Worm (Caenorhabditis elegans) whole organism, late embryonic: ENCODE data around the gene rpl-21.

ENCODE experiments used
- C08G9.2 ChIP-seq: sonication (generic microtip); optimal IDR thresholded peaks from 2 replicates; lab custom pipeline; 2016; ENCODE audit warnings: mild to moderate bottlenecking, missing genetic modification characterization, moderate library complexity, missing compliant biosample characterization
- C38D4.7 ChIP-seq: fragments of 200-800 bp; sonication (Bioruptor generic); optimal IDR thresholded peaks from 2 replicates; lab custom pipeline; 2018; ENCODE audit warnings: mild to moderate bottlenecking, missing genetic modification characterization, moderate library complexity, missing compliant biosample characterization
- F13H6.1 ChIP-seq: sonication (generic microtip); optimal IDR thresholded peaks from 2 replicates; lab custom pipeline; 2016; ENCODE audit warnings: missing genetic modification characterization, missing compliant biosample characterization
- K02D7.2 ChIP-seq: sonication (generic microtip); optimal IDR thresholded peaks from 2 replicates; lab custom pipeline; 2017; ENCODE audit warnings: mild to moderate bottlenecking, missing genetic modification characterization, missing compliant biosample characterization
- K09A11.1 ChIP-seq: sonication (generic microtip); optimal IDR thresholded peaks from 2 replicates; lab custom pipeline; 2017; ENCODE audit warnings: antibody characterized with exemption, mild to moderate bottlenecking, missing genetic modification characterization, missing compliant biosample characterization; ENCODE audit not compliant: insufficient read depth
- T23F11.4 ChIP-seq: fragments of 200-800 bp; sonication (Bioruptor generic); optimal IDR thresholded peaks from 2 replicates; lab custom pipeline; 2018; ENCODE audit warnings: mild to moderate bottlenecking, missing genetic modification characterization, missing compliant biosample characterization
- ahr-1 ChIP-seq: sonication (generic microtip); optimal IDR thresholded peaks from 2 replicates; lab custom pipeline; 2016; ENCODE audit warnings: missing genetic modification characterization, missing compliant biosample characterization
- ama-1 ChIP-seq: fragments of 150-350 bp; optimal IDR thresholded peaks from 2 replicates; lab custom pipeline; 2014
- ceh-14 ChIP-seq: sonication (generic microtip); optimal IDR thresholded peaks from 2 replicates; lab custom pipeline; 2016; ENCODE audit warnings: missing genotype, missing genetic modification characterization, missing compliant biosample characterization
- ceh-18 ChIP-seq: sonication (generic microtip); optimal IDR thresholded peaks from 2 replicates; lab custom pipeline; 2016; ENCODE audit warnings: missing genetic modification characterization, missing compliant biosample characterization
- ceh-19 ChIP-seq: fragments of 200-800 bp; sonication (Bioruptor generic); optimal IDR thresholded peaks from 2 replicates; lab custom pipeline; 2018; ENCODE audit warnings: mild to moderate bottlenecking, missing genetic modification characterization, missing compliant biosample characterization
- ceh-2 ChIP-seq: sonication (generic microtip); optimal IDR thresholded peaks from 2 replicates; lab custom pipeline; 2016; ENCODE audit warnings: missing genotype, missing genetic modification characterization, missing compliant biosample characterization
- ceh-30 ChIP-seq: fragments of 150-350 bp; optimal IDR thresholded peaks from 2 replicates; lab custom pipeline; 2014; ENCODE audit warnings: missing biosample characterization, missing genetic modification characterization
- ceh-31 ChIP-seq: sonication (generic microtip); optimal IDR thresholded peaks from 2 replicates; lab custom pipeline; 2016; ENCODE audit warnings: missing genetic modification characterization, missing compliant biosample characterization
- ceh-6 ChIP-seq: fragments of 200-800 bp; sonication (Bioruptor generic); optimal IDR thresholded peaks from 2 replicates; lab custom pipeline; 2018; ENCODE audit warnings: mild to moderate bottlenecking, missing genetic modification characterization, missing compliant biosample characterization
- ceh-9 ChIP-seq: sonication (generic microtip); optimal IDR thresholded peaks from 2 replicates; lab custom pipeline; 2016; ENCODE audit warnings: mild to moderate bottlenecking, missing genetic modification characterization, inconsistent platforms, missing compliant biosample characterization
- che-1 ChIP-seq: sonication (generic microtip); optimal IDR thresholded peaks from 2 replicates; lab custom pipeline; 2016; ENCODE audit warnings: mild to moderate bottlenecking, missing genetic modification characterization, missing compliant biosample characterization
- dve-1 ChIP-seq: sonication (generic microtip); optimal IDR thresholded peaks from 2 replicates; lab custom pipeline; 2017; ENCODE audit warnings: antibody characterized with exemption, mild to moderate bottlenecking, missing genetic modification characterization, missing compliant biosample characterization
- elt-2 ChIP-seq: sonication (generic microtip); optimal IDR thresholded peaks from 2 replicates; lab custom pipeline; 2016; ENCODE audit warnings: missing genetic modification reagents, missing genetic modification characterization, missing compliant biosample characterization
- ets-4 ChIP-seq: sonication (generic microtip); optimal IDR thresholded peaks from 2 replicates; lab custom pipeline; 2016; ENCODE audit warnings: missing genetic modification characterization, missing compliant biosample characterization
- eyg-1 ChIP-seq: sonication (generic microtip); optimal IDR thresholded peaks from 2 replicates; lab custom pipeline; 2016; ENCODE audit warnings: missing genotype, missing genetic modification characterization, missing compliant biosample characterization
- fax-1 ChIP-seq: sonication (generic microtip); optimal IDR thresholded peaks from 2 replicates; lab custom pipeline; 2016; ENCODE audit warnings: missing genotype, missing genetic modification characterization, missing compliant biosample characterization
- fkh-10 ChIP-seq: fragments of 150-350 bp; optimal IDR thresholded peaks from 2 replicates; lab custom pipeline; 2014; ENCODE audit warnings: missing biosample characterization, missing genetic modification reagents, missing genetic modification characterization
- fkh-6 ChIP-seq: sonication (generic microtip); optimal IDR thresholded peaks from 2 replicates; lab custom pipeline; 2016; ENCODE audit warnings: missing genetic modification characterization, missing compliant biosample characterization
- gmeb-2 ChIP-seq: sonication (generic microtip); optimal IDR thresholded peaks from 2 replicates; lab custom pipeline; 2016; ENCODE audit warnings: missing genetic modification characterization, inconsistent platforms, missing compliant biosample characterization
- hlh-13 ChIP-seq: fragments of 200-800 bp; sonication (Bioruptor generic); optimal IDR thresholded peaks from 2 replicates; lab custom pipeline; 2018; ENCODE audit warnings: mild to moderate bottlenecking, missing genetic modification characterization, missing compliant biosample characterization
- hlh-15 ChIP-seq: sonication (generic microtip); optimal IDR thresholded peaks from 2 replicates; lab custom pipeline; 2016; ENCODE audit warnings: missing genetic modification characterization, missing compliant biosample characterization
- hlh-30 ChIP-seq: sonication (generic microtip); optimal IDR thresholded peaks from 2 replicates; lab custom pipeline; 2017; ENCODE audit warnings: antibody characterized with exemption, missing genetic modification characterization, missing compliant biosample characterization; ENCODE audit not compliant: insufficient read depth
- hlh-6 ChIP-seq: sonication (generic microtip); optimal IDR thresholded peaks from 2 replicates; lab custom pipeline; 2016; ENCODE audit warnings: missing genotype, missing genetic modification characterization, missing compliant biosample characterization
- mec-3 ChIP-seq: sonication (generic microtip); optimal IDR thresholded peaks from 2 replicates; lab custom pipeline; 2016; ENCODE audit warnings: borderline replicate concordance, missing genetic modification characterization, missing compliant biosample characterization
- nfya-1 ChIP-seq: sonication (generic microtip); optimal IDR thresholded peaks from 2 replicates; lab custom pipeline; 2017; ENCODE audit warnings: missing genetic modification characterization, mild to moderate bottlenecking, missing compliant biosample characterization, antibody characterized with exemption, moderate library complexity
- nhr-232 ChIP-seq: sonication (generic microtip); optimal IDR thresholded peaks from 2 replicates; lab custom pipeline; 2016; ENCODE audit warnings: missing genetic modification characterization, missing compliant biosample characterization
- pag-3 ChIP-seq: sonication (generic microtip); optimal IDR thresholded peaks from 2 replicates; lab custom pipeline; 2016; ENCODE audit warnings: missing compliant biosample characterization, missing genetic modification characterization, borderline replicate concordance
- pax-1 ChIP-seq: fragments of 150-350 bp; optimal IDR thresholded peaks from 2 replicates; lab custom pipeline; 2014; ENCODE audit warnings: missing biosample characterization, missing genetic modification characterization
- pha-2 ChIP-seq: sonication (generic microtip); optimal IDR thresholded peaks from 2 replicates; lab custom pipeline; 2017; ENCODE audit warnings: mild to moderate bottlenecking, missing genetic modification characterization, missing compliant biosample characterization
- pqm-1 ChIP-seq: sonication (generic microtip); optimal IDR thresholded peaks from 2 replicates; lab custom pipeline; 2016; ENCODE audit warnings: missing genetic modification characterization, missing compliant biosample characterization
- pros-1 ChIP-seq: fragments of 150-350 bp; optimal IDR thresholded peaks from 2 replicates; lab custom pipeline; 2014; ENCODE audit warnings: missing biosample characterization, missing genetic modification reagents, missing genetic modification characterization
- ref-2 ChIP-seq: sonication (generic microtip); optimal IDR thresholded peaks from 2 replicates; lab custom pipeline; 2016; ENCODE audit warnings: missing genetic modification characterization, missing compliant biosample characterization
- sox-4 ChIP-seq: sonication (generic microtip); optimal IDR thresholded peaks from 2 replicates; lab custom pipeline; 2017; ENCODE audit warnings: mild to moderate bottlenecking, missing genetic modification characterization, inconsistent platforms, missing compliant biosample characterization
- syd-9 ChIP-seq: sonication (generic microtip); optimal IDR thresholded peaks from 2 replicates; lab custom pipeline; 2016; ENCODE audit warnings: mild to moderate bottlenecking, missing genetic modification characterization, moderate library complexity, missing compliant biosample characterization
- tbx-2 ChIP-seq: sonication (generic microtip); optimal IDR thresholded peaks from 2 replicates; lab custom pipeline; 2016; ENCODE audit warnings: missing genetic modification characterization, missing compliant biosample characterization
- unc-3 ChIP-seq, 2 experiments: fragments of 200-800 bp in 1 of 2; sonication (Bioruptor generic) in 1 of 2; sonication (generic microtip) in 1 of 2; conservative IDR thresholded peaks in 1 of 2; optimal IDR thresholded peaks in 1 of 2; 2 replicates each; pipeline versions ENCODE4 v1.3.6 to Lab custom; 2016 to 2022; ENCODE audit warnings: missing compliant biosample characterization in 2 of 2, missing genetic modification characterization in 2 of 2, missing genetic modification reagents in 1 of 2
- unc-42 ChIP-seq: sonication (generic microtip); optimal IDR thresholded peaks from 2 replicates; lab custom pipeline; 2016; ENCODE audit warnings: missing genotype, missing genetic modification characterization, missing compliant biosample characterization
- unc-55 ChIP-seq: sonication (generic microtip); optimal IDR thresholded peaks from 2 replicates; lab custom pipeline; 2017; ENCODE audit warnings: missing biosample characterization, missing genetic modification reagents, missing genetic modification characterization
- unc-86 ChIP-seq: sonication (generic microtip); optimal IDR thresholded peaks from 2 replicates; lab custom pipeline; 2016; ENCODE audit warnings: missing genetic modification characterization, missing compliant biosample characterization
- zip-5 ChIP-seq: sonication (generic microtip); optimal IDR thresholded peaks from 2 replicates; lab custom pipeline; 2016; ENCODE audit warnings: missing genetic modification characterization, missing compliant biosample characterization
- ztf-16 ChIP-seq: sonication (generic microtip); optimal IDR thresholded peaks from 2 replicates; lab custom pipeline; 2017; ENCODE audit warnings: missing genetic modification characterization, missing compliant biosample characterization

Gene rpl-21

ce11 chrIII:8130177-8130902, at the start of gene rpl-21, which contains the start of gene C14B9.10:
rpl-21 (minus strand) TSS chrIII:8130227.
C14B9.10 (plus strand) TSS chrIII:8130852.
- no peak for TF ChIP-seq fax-1 (tag; lab: Kevin White, UChicago)
- TF ChIP-seq ahr-1: no peak
- no peak for TF ChIP-seq syd-9 (tag; lab: Kevin White, UChicago)
- TF ChIP-seq C38D4.7 (GFP tag; lab: Kevin White, UChicago): no peak
- TF ChIP-seq gmeb-2: no peak
- TF ChIP-seq fkh-6 (tag; lab: Kevin White, UChicago): no peak
- TF ChIP-seq ceh-14 (tag; lab: Kevin White, UChicago): no peak
- peak; percentile 28 for TF ChIP-seq dve-1 (tag; lab: Kevin White, UChicago)
- no peak for TF ChIP-seq T23F11.4 (GFP tag; lab: Kevin White, UChicago)
- TF ChIP-seq K02D7.2 (tag; lab: Kevin White, UChicago): no peak
- no peak for TF ChIP-seq pag-3 (tag; lab: Kevin White, UChicago)
- TF ChIP-seq sox-4 (tag; lab: Kevin White, UChicago): no peak
- TF ChIP-seq eyg-1 (tag; lab: Kevin White, UChicago): no peak
- TF ChIP-seq K09A11.1 (tag; lab: Kevin White, UChicago): no peak
- no peak for TF ChIP-seq ztf-16 (tag; lab: Kevin White, UChicago)
- TF ChIP-seq ceh-9 (tag; lab: Kevin White, UChicago): no peak
- TF ChIP-seq pqm-1 (tag; lab: Kevin White, UChicago): no peak
- TF ChIP-seq zip-5 (tag; lab: Kevin White, UChicago): no peak
- TF ChIP-seq ceh-19 (GFP tag; lab: Kevin White, UChicago): no peak
- TF ChIP-seq ceh-2 (tag; lab: Kevin White, UChicago): no peak
- no peak for TF ChIP-seq hlh-6 (tag; lab: Kevin White, UChicago)
- no peak for TF ChIP-seq mec-3 (tag; lab: Kevin White, UChicago)
- TF ChIP-seq ceh-31 (tag; lab: Kevin White, UChicago): peak; percentile 64
- TF ChIP-seq ref-2 (tag; lab: Kevin White, UChicago): no peak
- no peak for TF ChIP-seq hlh-13 (GFP tag; lab: Kevin White, UChicago)
- no peak for TF ChIP-seq pax-1 (tag; lab: Kevin White, UChicago)
- TF ChIP-seq unc-3 (GFP tag; conservative IDR thresholded peaks at IDR 0.05; lab: Robert Waterston, UW): no peak
- TF ChIP-seq unc-3 (tag; optimal IDR thresholded peaks at IDR 0.05; lab: Kevin White, UChicago): no peak
- TF ChIP-seq fkh-10 (GFP tag; lab: Kevin White, UChicago): no peak
- TF ChIP-seq C08G9.2: no peak
- TF ChIP-seq hlh-15 (tag; lab: Kevin White, UChicago): no peak
- TF ChIP-seq ceh-6: no peak
- no peak for TF ChIP-seq F13H6.1
- no peak for TF ChIP-seq ama-1 (lab: Kevin White, UChicago)
- TF ChIP-seq nfya-1 (tag; lab: Kevin White, UChicago): peak; percentile 92
- TF ChIP-seq unc-86 (tag; lab: Kevin White, UChicago): no peak
- TF ChIP-seq pros-1 (tag; lab: Kevin White, UChicago): no peak
- TF ChIP-seq elt-2 (tag; lab: Kevin White, UChicago): peak; percentile 23
- TF ChIP-seq hlh-30 (tag; lab: Kevin White, UChicago): peak; percentile 46
- no peak for TF ChIP-seq ets-4
- peak; percentile 27 for TF ChIP-seq ceh-18 (tag; lab: Kevin White, UChicago)
- peak; percentile 49 for TF ChIP-seq tbx-2
- TF ChIP-seq unc-55 (GFP tag; lab: Kevin White, UChicago): peak; percentile 73
- peak; percentile 61 for TF ChIP-seq unc-42 (tag; lab: Kevin White, UChicago)
- TF ChIP-seq che-1 (tag; lab: Kevin White, UChicago): no peak
- no peak for TF ChIP-seq pha-2 (tag; lab: Kevin White, UChicago)
- TF ChIP-seq ceh-30 (tag; lab: Kevin White, UChicago): no peak
- TF ChIP-seq nhr-232: no peak
